Worm (Caenorhabditis elegans): ENCODE data around the gene ZK1127.4.

ZK1127.4 gene

DNA sequence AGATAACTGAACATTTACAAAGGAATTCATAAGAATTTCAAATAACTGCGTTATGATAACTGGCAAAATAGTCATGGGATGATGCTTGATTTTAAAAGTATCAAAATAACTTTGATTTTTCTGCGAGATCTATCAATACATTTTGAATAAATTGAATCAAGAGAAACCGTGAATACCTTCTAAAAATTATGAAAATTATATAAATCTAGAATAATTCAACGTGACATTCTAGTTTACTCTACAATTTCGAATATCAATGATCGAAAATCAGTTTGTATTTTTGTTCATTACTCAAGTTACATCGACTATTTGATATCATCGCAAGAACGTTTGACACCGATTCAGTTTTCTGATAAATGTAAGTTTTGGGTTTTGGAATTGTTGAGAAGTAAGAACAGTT, 8.0 kb downstream of the ZK1127.4 start, which contains the start of gene acs-6:
acs-6 (plus strand) TSS at position 301 of the 400 bp plus-strand sequence.
- TF ChIP-seq nhr-77 (tag; optimal IDR thresholded peaks at IDR 0.05): no peak

DNA sequence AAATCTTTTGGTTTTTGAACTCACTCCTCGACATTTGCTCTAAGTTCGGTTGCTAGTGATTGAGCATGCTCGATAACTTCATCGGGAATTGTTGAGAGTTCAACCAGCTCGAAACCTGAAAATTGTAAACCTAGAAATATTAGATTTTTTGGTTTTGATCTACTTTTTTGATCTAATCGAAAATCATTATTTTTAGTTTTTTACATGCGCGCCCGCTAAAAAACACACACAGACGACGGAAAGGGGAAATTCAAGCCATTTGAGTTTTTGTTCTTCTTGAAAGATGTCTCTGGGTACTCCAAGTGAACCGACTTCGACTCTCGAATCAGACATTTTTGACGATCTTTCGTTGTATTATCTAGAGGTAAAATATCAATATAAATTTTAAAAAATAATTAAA, 11.6 kb downstream of the ZK1127.4 start, which contains the start of gene nos-2:
nos-2 (plus strand) TSS at position 228 of the 400 bp plus-strand sequence.
- TF ChIP-seq fos-1 (tag; optimal IDR thresholded peaks at IDR 0.05): no peak
- no peak for TF ChIP-seq elt-2 (tag; optimal IDR thresholded peaks at IDR 0.05)
- TF ChIP-seq ama-1 (optimal IDR thresholded peaks at IDR 0.05): no peak
- no peak for TF ChIP-seq sea-2 (GFP tag; optimal IDR thresholded peaks at IDR 0.05)
- no peak for TF ChIP-seq pha-4 (tag; optimal IDR thresholded peaks at IDR 0.05)
- no peak for TF ChIP-seq hmg-11 (tag; optimal IDR thresholded peaks at IDR 0.05)
- no peak for TF ChIP-seq R02D3.7 (tag; optimal IDR thresholded peaks at IDR 0.05)
- no peak for TF ChIP-seq pqm-1 (tag; optimal IDR thresholded peaks at IDR 0.05)
- no peak for TF ChIP-seq zag-1 (tag; optimal IDR thresholded peaks at IDR 0.05)
- TF ChIP-seq nhr-25 (tag; optimal IDR thresholded peaks at IDR 0.05): no peak
- TF ChIP-seq nhr-76 (tag; optimal IDR thresholded peaks at IDR 0.05): no peak
- TF ChIP-seq fkh-10 (GFP tag; optimal IDR thresholded peaks at IDR 0.05): no peak
- TF ChIP-seq nhr-67 (tag; optimal IDR thresholded peaks at IDR 0.05): no peak
- no peak for TF ChIP-seq egl-27 (tag; optimal IDR thresholded peaks at IDR 0.05)
- TF ChIP-seq ceh-82 (tag; optimal IDR thresholded peaks at IDR 0.05): no peak
- no peak for TF ChIP-seq nfya-1 (tag; optimal IDR thresholded peaks at IDR 0.05; ENCODE audit: insufficient read depth)
- TF ChIP-seq nhr-43 (tag; optimal IDR thresholded peaks at IDR 0.05; ENCODE audit: poor library complexity, severe bottlenecking): no peak
- no peak for TF ChIP-seq nhr-11 (tag; optimal IDR thresholded peaks at IDR 0.05)
- TF ChIP-seq nhr-12 (tag; optimal IDR thresholded peaks at IDR 0.05): no peak

DNA sequence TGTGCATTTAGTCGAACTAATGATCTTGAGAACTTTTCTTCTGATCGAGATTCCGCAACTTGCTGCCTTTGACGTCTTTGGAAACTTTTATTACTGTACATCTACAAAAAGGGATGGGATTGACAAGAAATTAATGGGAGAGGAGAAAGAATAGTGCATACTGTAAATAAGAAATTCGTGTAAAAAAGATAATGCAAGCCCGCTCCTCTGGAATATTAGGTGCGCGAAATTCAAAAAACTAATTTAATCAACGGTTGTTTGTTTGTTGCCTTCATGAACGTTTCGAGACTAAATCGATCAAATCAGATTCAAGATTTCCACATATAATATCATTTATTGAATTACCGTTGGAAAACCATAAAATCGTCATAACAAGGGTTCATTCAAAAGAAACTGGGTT, 16.1 kb downstream of the ZK1127.4 start, which contains the start of gene him-14:
him-14 (minus strand) TSS at position 101 of the 400 bp plus-strand sequence.
- TF ChIP-seq nhr-76 (tag; optimal IDR thresholded peaks at IDR 0.05) (no peak), sea-2 (GFP tag; optimal IDR thresholded peaks at IDR 0.05) (no peak), nhr-77 (tag; optimal IDR thresholded peaks at IDR 0.05) (no peak), unc-62 (GFP tag; optimal IDR thresholded peaks at IDR 0.05) (no peak), elt-3 (tag; optimal IDR thresholded peaks at IDR 0.05) (no peak), pha-4 (tag; optimal IDR thresholded peaks at IDR 0.05) (no peak), zag-1 (tag; optimal IDR thresholded peaks at IDR 0.05) (no peak), ztf-11 (tag; optimal IDR thresholded peaks at IDR 0.05) (no peak), tbx-2 (tag; optimal IDR thresholded peaks at IDR 0.05) (no peak), eor-1 (tag; optimal IDR thresholded peaks at IDR 0.05) (no peak), ceh-82 (tag; optimal IDR thresholded peaks at IDR 0.05) (no peak), nhr-12 (tag; optimal IDR thresholded peaks at IDR 0.05) (no peak), egl-5 (tag; optimal IDR thresholded peaks at IDR 0.05) (no peak), fos-1 (tag; optimal IDR thresholded peaks at IDR 0.05) (no peak), unc-39 (tag; optimal IDR thresholded peaks at IDR 0.05) (no peak), nhr-23 (tag; optimal IDR thresholded peaks at IDR 0.05) (no peak), lsy-12 (tag; optimal IDR thresholded peaks at IDR 0.05) (no peak), nfya-1 (tag; optimal IDR thresholded peaks at IDR 0.05; ENCODE audit: insufficient read depth) (no peak), ZK546.5 (tag; optimal IDR thresholded peaks at IDR 0.05) (no peak), nhr-67 (tag; optimal IDR thresholded peaks at IDR 0.05) (no peak)

DNA sequence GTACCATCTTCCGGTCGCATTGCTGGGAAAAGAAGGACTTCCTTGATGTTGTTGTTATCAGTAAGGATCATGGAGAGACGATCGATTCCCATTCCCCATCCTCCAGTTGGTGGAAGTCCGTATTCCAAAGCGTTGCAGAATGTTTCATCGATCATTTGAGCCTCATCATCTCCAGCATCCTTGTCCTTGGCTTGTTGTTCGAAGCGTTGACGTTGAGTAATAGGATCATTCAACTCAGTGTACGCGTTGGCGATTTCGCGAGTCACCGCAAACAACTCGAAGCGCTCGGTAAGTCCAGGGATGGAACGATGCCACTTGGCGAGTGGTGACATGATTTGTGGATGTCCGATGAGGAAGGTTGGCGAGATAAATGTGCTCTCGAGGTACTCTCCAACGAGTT, 16.7 kb downstream of the ZK1127.4 start:
- TF ChIP-seq jun-1 (tag; optimal IDR thresholded peaks at IDR 0.05) (no peak), nhr-77 (tag; optimal IDR thresholded peaks at IDR 0.05) (no peak), nhr-43 (tag; optimal IDR thresholded peaks at IDR 0.05; ENCODE audit: poor library complexity, severe bottlenecking) (no peak)

DNA sequence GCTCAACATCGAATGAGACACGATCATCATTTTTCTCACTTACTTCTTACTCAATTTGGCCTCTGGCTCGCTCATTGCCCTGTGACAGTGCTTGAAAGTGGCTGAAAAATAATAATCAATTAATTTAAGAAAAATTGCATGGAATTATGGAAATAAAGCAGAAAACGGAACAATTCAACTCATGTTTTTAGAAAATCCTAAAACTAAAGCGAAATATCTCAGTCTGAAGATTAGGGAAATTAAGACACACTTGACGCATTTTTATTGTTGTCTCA, 18.5 kb downstream of the ZK1127.4 start, which contains the start of gene kars-1:
kars-1 (minus strand) TSS at position 101 of the 275 bp plus-strand sequence.
- TF ChIP-seq nhr-11 (tag; optimal IDR thresholded peaks at IDR 0.05) (no peak), snpc-4 (tag; optimal IDR thresholded peaks at IDR 0.05) (no peak), tbx-2 (tag; optimal IDR thresholded peaks at IDR 0.05) (no peak), R02D3.7 (tag; optimal IDR thresholded peaks at IDR 0.05) (no peak), nhr-67 (tag; optimal IDR thresholded peaks at IDR 0.05) (no peak), egl-5 (tag; optimal IDR thresholded peaks at IDR 0.05) (no peak), lsy-12 (tag; optimal IDR thresholded peaks at IDR 0.05) (no peak), fkh-2 (tag; optimal IDR thresholded peaks at IDR 0.05) (no peak), eor-1 (tag; optimal IDR thresholded peaks at IDR 0.05) (no peak), fkh-10 (GFP tag; optimal IDR thresholded peaks at IDR 0.05) (no peak), nhr-237 (tag; optimal IDR thresholded peaks at IDR 0.05) (no peak), pha-4 (tag; optimal IDR thresholded peaks at IDR 0.05) (no peak), nhr-28 (tag; optimal IDR thresholded peaks at IDR 0.05) (no peak), ceh-28 (tag; optimal IDR thresholded peaks at IDR 0.05) (no peak), jun-1 (tag; optimal IDR thresholded peaks at IDR 0.05) (no peak), nhr-23 (tag; optimal IDR thresholded peaks at IDR 0.05) (no peak), nfya-1 (tag; optimal IDR thresholded peaks at IDR 0.05; ENCODE audit: insufficient read depth) (no peak), nhr-76 (tag; optimal IDR thresholded peaks at IDR 0.05) (no peak), lin-39 (tag; optimal IDR thresholded peaks at IDR 0.05) (no peak), elt-1 (tag; optimal IDR thresholded peaks at IDR 0.05) (no peak)

All from whole organism, L3 larva.